Worm (Caenorhabditis elegans) whole organism, L1 larva: ENCODE measurements around the gene gpc-1.

Experiments
- aha-1 ChIP-seq: fragments of 150-350 bp; optimal IDR thresholded peaks from 2 replicates; lab custom pipeline; 2014; ENCODE audit warnings: missing biosample characterization, missing genetic modification characterization
- dsc-1 ChIP-seq: sonication (generic microtip); optimal IDR thresholded peaks from 2 replicates; lab custom pipeline; 2016; ENCODE audit warnings: mild to moderate bottlenecking, missing genetic modification characterization, missing compliant biosample characterization
- lin-35 ChIP-seq, 2 experiments: fragments of 150-350 bp; optimal IDR thresholded peaks; 2 replicates each; lab custom pipeline; 2014; ENCODE audit warnings: missing biosample characterization in 2 of 2, missing genetic modification characterization in 2 of 2, missing genetic modification reagents in 2 of 2
- mab-9 ChIP-seq: fragments of 200-800 bp; sonication (Bioruptor generic); IDR thresholded peaks from 2 replicates; pipeline ENCODE4 v1.3.6; 2022; ENCODE audit warnings: missing genetic modification reagents, missing genetic modification characterization, missing compliant biosample characterization
- nhr-12 ChIP-seq: sonication (generic microtip); optimal IDR thresholded peaks from 2 replicates; lab custom pipeline; 2017; ENCODE audit warnings: missing biosample characterization, missing genetic modification characterization
- nhr-237 ChIP-seq: fragments of 150-350 bp; optimal IDR thresholded peaks from 2 replicates; lab custom pipeline; 2014; ENCODE audit warnings: missing biosample characterization, missing genetic modification characterization
- pqm-1 ChIP-seq: sonication (generic microtip); optimal IDR thresholded peaks from 3 replicates; lab custom pipeline; 2017; ENCODE audit warnings: missing biosample characterization, missing genetic modification characterization
- skn-1 ChIP-seq: fragments of 150-350 bp; optimal IDR thresholded peaks from 2 replicates; lab custom pipeline; 2014; ENCODE audit warnings: missing biosample characterization, missing genetic modification characterization
- unc-62 ChIP-seq: fragments of 150-350 bp; optimal IDR thresholded peaks from 2 replicates; lab custom pipeline; 2014; ENCODE audit warnings: missing biosample characterization, missing genetic modification reagents, missing genetic modification characterization
- zag-1 ChIP-seq: fragments of 150-350 bp; optimal IDR thresholded peaks from 2 replicates; lab custom pipeline; 2014; ENCODE audit warnings: missing biosample characterization, missing genetic modification characterization

DNA sequence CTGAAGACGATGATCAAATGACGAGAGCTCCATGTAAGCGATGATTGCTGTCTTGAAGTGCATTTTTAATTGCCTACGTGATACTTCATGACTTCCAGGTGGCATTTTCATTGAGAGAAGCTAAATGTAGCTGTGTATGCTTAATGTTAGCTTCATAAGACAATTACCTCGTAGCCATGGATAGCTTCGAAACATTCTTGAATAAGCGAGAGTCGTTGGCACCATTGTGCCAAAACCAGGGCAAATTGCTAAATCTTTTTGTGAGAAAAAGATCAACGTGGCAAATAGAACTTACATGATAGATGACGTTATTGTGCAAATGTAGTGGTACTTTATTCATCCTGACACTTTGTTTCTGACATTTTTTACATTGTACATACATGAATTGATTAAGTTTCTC, 21.5 kb downstream of the gpc-1 start:
- no peak for TF ChIP-seq unc-62 (GFP tag; lab: Kevin White, UChicago)
- TF ChIP-seq zag-1 (tag; lab: Kevin White, UChicago): no peak
- TF ChIP-seq nhr-237 (tag; lab: Kevin White, UChicago): no peak
- TF ChIP-seq pqm-1 (tag; lab: Kevin White, UChicago): no peak
- no peak for TF ChIP-seq skn-1 (tag; lab: Kevin White, UChicago)
- TF ChIP-seq aha-1 (tag; lab: Kevin White, UChicago): no peak
- no peak for TF ChIP-seq lin-35 (GFP tag; optimal IDR thresholded peaks at IDR 0.05; lab: Kevin White, UChicago)
- no peak for TF ChIP-seq nhr-12
- no peak for TF ChIP-seq mab-9 (GFP tag; lab: Robert Waterston, UW)
- no peak for TF ChIP-seq dsc-1 (tag; lab: Kevin White, UChicago)
